Worm (Caenorhabditis elegans) whole organism, L4/young adult: ENCODE data around the gene his-48.

Experiments used
- W03F9.2 ChIP-seq: fragments of 150-350 bp; optimal IDR thresholded peaks from 2 replicates; lab custom pipeline; 2014; ENCODE audit warnings: missing biosample characterization, missing genetic modification characterization
- dao-5 ChIP-seq: sonication (generic microtip); optimal IDR thresholded peaks from 2 replicates; lab custom pipeline; 2016; ENCODE audit warnings: missing genotype, missing genetic modification characterization, moderate library complexity, missing compliant biosample characterization
- him-1 ChIP-seq: sonication (generic microtip); optimal IDR thresholded peaks from 2 replicates; lab custom pipeline; 2016; ENCODE audit warnings: missing genotype, missing genetic modification reagents, missing genetic modification characterization, missing compliant biosample characterization

Gene his-48

ce11 chrIV:11344288-11344687 lies 19.7 kb downstream of the his-48 start:
- TF ChIP-seq him-1 (tag; lab: Kevin White, UChicago) = no peak
- no peak for TF ChIP-seq dao-5 (tag; lab: Kevin White, UChicago)
- no peak for TF ChIP-seq W03F9.2 (tag; lab: Kevin White, UChicago)

DNA sequence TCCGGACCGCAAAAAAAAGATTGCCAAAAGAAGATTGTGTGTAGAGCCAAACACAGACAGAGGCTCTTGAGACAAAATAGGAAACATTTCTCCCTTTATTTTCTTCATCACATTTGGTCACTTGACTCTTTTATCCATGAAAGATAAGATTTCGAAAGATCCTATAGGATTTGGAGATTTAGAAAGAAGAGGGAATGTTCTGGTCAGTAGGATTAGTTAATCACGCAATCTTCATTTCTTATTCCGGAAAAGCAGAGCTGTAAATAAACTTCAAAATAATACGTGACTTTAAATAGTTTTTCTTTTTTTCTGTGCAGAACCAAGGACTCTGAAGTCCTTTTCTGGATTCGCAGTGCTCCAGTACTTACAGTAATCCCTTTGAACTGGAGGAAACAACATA lies 22.7 kb downstream of the his-48 start:
- TF ChIP-seq dao-5 (tag; lab: Kevin White, UChicago) (no peak), W03F9.2 (tag; lab: Kevin White, UChicago) (no peak), him-1 (tag; lab: Kevin White, UChicago) (no peak)

ce11 chrIV:11348822-11349221 lies 24.3 kb downstream of the his-48 start:
- TF ChIP-seq W03F9.2 (tag; lab: Kevin White, UChicago) = no peak
- TF ChIP-seq dao-5 (tag; lab: Kevin White, UChicago) = no peak
- TF ChIP-seq him-1 (tag; lab: Kevin White, UChicago) = no peak

DNA sequence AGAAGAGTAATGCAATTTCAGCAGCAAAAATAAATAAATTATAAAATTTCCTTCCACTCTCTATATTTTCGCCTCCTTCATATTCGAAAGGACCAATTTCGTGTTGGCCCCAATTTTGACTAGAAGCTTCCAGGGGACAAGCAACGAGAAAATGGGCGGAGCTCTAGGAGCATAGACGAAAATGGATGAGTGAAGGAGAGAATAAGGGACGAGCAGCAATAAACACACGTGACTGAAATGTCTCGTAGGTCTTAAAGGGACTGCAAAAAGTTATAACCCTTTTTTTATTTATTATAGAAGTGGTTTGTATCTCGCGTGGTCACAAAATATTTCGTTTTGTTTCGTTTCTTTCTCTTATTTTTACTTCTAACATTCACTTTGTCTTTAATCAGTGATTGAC lies 25.2 kb downstream of the his-48 start:
- TF ChIP-seq W03F9.2 (tag; lab: Kevin White, UChicago) = no peak
- peak; percentile 46 for TF ChIP-seq him-1 (tag; lab: Kevin White, UChicago)

ce11 chrIV:11350809-11351208 lies 26.3 kb downstream of the his-48 start:
- TF ChIP-seq dao-5 (tag; lab: Kevin White, UChicago) = no peak
- TF ChIP-seq W03F9.2 (tag; lab: Kevin White, UChicago) = no peak
- no peak for TF ChIP-seq him-1 (tag; lab: Kevin White, UChicago)

- TF ChIP-seq him-1 (tag; lab: Kevin White, UChicago) (no peak), W03F9.2 (tag; lab: Kevin White, UChicago) (no peak), dao-5 (tag; lab: Kevin White, UChicago) (no peak)
Measured at ce11 chrIV:11351563-11351962, 27.0 kb downstream of the his-48 start.

- TF ChIP-seq W03F9.2 (tag; lab: Kevin White, UChicago) = no peak
- TF ChIP-seq dao-5 (tag; lab: Kevin White, UChicago) = no peak
- no peak for TF ChIP-seq him-1 (tag; lab: Kevin White, UChicago)
Measured at ce11 chrIV:11352768-11353167, 28.2 kb downstream of the his-48 start.

- no peak for TF ChIP-seq W03F9.2 (tag; lab: Kevin White, UChicago)
- TF ChIP-seq dao-5 (tag; lab: Kevin White, UChicago) = no peak
- no peak for TF ChIP-seq him-1 (tag; lab: Kevin White, UChicago)
Measured at ce11 chrIV:11353946-11354458, 29.5 kb downstream of the his-48 start, which contains the start of gene T01G1.2. T01G1.2 (plus strand) TSS chrIV:11354408.

ce11 chrIV:11359769-11360168 lies 35.2 kb downstream of the his-48 start, which contains the start of gene klp-12:
klp-12 (minus strand) TSS chrIV:11359869.
- no peak for TF ChIP-seq W03F9.2 (tag; lab: Kevin White, UChicago)
- no peak for TF ChIP-seq him-1 (tag; lab: Kevin White, UChicago)
- TF ChIP-seq dao-5 (tag; lab: Kevin White, UChicago) = no peak

DNA sequence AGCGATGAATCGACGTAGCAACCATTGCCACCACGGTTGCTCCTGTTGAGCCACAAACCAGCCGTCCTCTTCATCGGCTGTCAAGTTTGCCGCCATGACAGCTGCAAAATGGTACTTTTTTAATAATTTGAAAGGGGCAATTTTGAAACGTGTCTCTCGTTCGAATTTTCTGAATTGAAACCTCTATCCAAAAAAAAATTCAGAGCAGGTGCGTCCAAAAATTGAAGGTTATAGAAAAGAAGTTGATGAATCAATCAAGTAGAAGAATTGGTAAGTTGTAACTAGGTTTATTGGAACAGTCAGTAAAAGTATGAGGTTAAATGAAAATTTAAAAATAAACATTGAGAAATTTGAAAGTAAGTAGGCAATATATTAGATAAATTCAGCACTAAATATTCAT lies 36.9 kb downstream of the his-48 start, which contains the start of gene T01G1.4:
Gene T01G1.4, minus strand, starts transcription at position 101 of the 400 bp plus-strand sequence.
- TF ChIP-seq dao-5 (tag; lab: Kevin White, UChicago) = no peak
- TF ChIP-seq W03F9.2 (tag; lab: Kevin White, UChicago) = no peak
- no peak for TF ChIP-seq him-1 (tag; lab: Kevin White, UChicago)

ce11 chrIV:11363806-11364562 lies 39.4 kb downstream of the his-48 start:
- TF ChIP-seq dao-5 (tag; lab: Kevin White, UChicago) = no peak
- no peak for TF ChIP-seq him-1 (tag; lab: Kevin White, UChicago)
- TF ChIP-seq W03F9.2 (tag; lab: Kevin White, UChicago) = no peak

- TF ChIP-seq him-1 (tag; lab: Kevin White, UChicago) (no peak), W03F9.2 (tag; lab: Kevin White, UChicago) (no peak), dao-5 (tag; lab: Kevin White, UChicago) (no peak)
Measured at ce11 chrIV:11371645-11372044, 47.1 kb downstream of the his-48 start, which contains the start of gene sec-31. sec-31 (minus strand) TSS chrIV:11371792.

DNA sequence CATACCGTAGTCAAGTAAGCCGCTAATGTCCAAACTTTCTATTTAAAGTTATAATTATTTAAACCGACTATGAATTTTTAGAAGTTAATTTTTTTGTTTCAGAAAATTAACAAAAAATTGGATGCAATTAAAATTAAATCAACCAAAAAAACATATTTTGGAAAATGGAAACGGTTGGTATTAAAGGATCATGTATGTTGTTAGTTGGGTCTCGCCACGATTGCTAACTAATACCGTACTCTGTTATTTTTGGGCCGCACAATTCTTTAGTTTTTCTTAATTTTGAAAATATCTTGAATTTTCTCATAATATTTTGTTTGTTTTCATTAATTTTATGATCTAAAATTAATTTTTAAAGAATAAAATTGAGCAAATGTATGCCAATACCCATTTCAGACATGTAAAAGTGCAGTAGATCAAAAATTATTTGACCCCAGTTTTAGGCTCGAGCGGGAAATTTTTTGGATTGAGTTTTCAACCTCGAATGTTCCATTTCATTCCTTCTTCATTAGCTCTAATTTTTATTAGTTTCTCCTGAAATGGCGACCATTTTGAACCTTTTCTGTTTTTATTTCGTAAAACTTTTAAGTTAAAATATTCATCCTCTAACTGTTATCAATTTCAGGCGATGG lies 47.9 kb downstream of the his-48 start, which contains the start of gene cbd-1:
Gene cbd-1, plus strand, starts transcription at position 626 of the 632 bp plus-strand sequence.
- TF ChIP-seq W03F9.2 (tag; lab: Kevin White, UChicago) = no peak
- TF ChIP-seq him-1 (tag; lab: Kevin White, UChicago) = no peak
- TF ChIP-seq dao-5 (tag; lab: Kevin White, UChicago) = no peak
